Worm (Caenorhabditis elegans) whole organism, mixed stage, embryonic: ENCODE results near the gene scl-1.

Source experiments
- M03D4.4 ChIP-seq: sonication (generic microtip); optimal IDR thresholded peaks from 2 replicates; lab custom pipeline; 2017; ENCODE audit warnings: mild to moderate bottlenecking, missing genetic modification characterization, missing compliant biosample characterization
- bed-3 ChIP-seq: fragments of 200-800 bp; sonication (Bioruptor generic); optimal IDR thresholded peaks from 3 replicates; lab custom pipeline; 2018; ENCODE audit warnings: mild to moderate bottlenecking, missing genetic modification characterization, moderate library complexity, missing compliant biosample characterization
- blmp-1 ChIP-seq: fragments of 150-350 bp; optimal IDR thresholded peaks from 2 replicates; lab custom pipeline; 2014; ENCODE audit warnings: missing biosample characterization, missing genetic modification characterization
- ceh-39 ChIP-seq: fragments of 150-350 bp; optimal IDR thresholded peaks from 2 replicates; lab custom pipeline; 2014; ENCODE audit warnings: missing biosample characterization, missing genetic modification characterization
- ceh-43 ChIP-seq: fragments of 200-800 bp; sonication (Bioruptor generic); optimal IDR thresholded peaks from 2 replicates; lab custom pipeline; 2018; ENCODE audit warnings: mild to moderate bottlenecking, missing genetic modification characterization, moderate library complexity, missing compliant biosample characterization
- ceh-83 ChIP-seq: fragments of 200-800 bp; sonication (Bioruptor generic); optimal IDR thresholded peaks from 2 replicates; lab custom pipeline; 2018; ENCODE audit warnings: mild to moderate bottlenecking, missing genetic modification characterization, missing compliant biosample characterization
- ces-1 ChIP-seq: fragments of 150-350 bp; optimal IDR thresholded peaks from 2 replicates; lab custom pipeline; 2014; ENCODE audit warnings: missing biosample characterization, missing genetic modification reagents, missing genetic modification characterization
- cnd-1 ChIP-seq: fragments of 200-800 bp; sonication (Bioruptor generic); optimal IDR thresholded peaks from 2 replicates; lab custom pipeline; 2018; ENCODE audit warnings: mild to moderate bottlenecking, missing genetic modification characterization, missing compliant biosample characterization
- drap-1 ChIP-seq: fragments of 200-800 bp; sonication (Bioruptor generic); optimal IDR thresholded peaks from 3 replicates; lab custom pipeline; 2018; ENCODE audit warnings: mild to moderate bottlenecking, missing genetic modification characterization, missing compliant biosample characterization
- elt-1 ChIP-seq: sonication (generic microtip); optimal IDR thresholded peaks from 2 replicates; lab custom pipeline; 2017; ENCODE audit warnings: missing genetic modification characterization, mild to moderate bottlenecking, missing compliant biosample characterization, antibody characterized with exemption, moderate library complexity, borderline replicate concordance; ENCODE audit not compliant: insufficient read depth
- elt-3 ChIP-seq: fragments of 150-350 bp; optimal IDR thresholded peaks from 2 replicates; lab custom pipeline; 2014; ENCODE audit warnings: missing biosample characterization, missing genetic modification characterization
- ham-2 ChIP-seq: fragments of 200-800 bp; sonication (Bioruptor generic); optimal IDR thresholded peaks from 2 replicates; lab custom pipeline; 2018; ENCODE audit warnings: mild to moderate bottlenecking, missing genetic modification characterization, missing compliant biosample characterization
- hlh-1 ChIP-seq: fragments of 150-350 bp; optimal IDR thresholded peaks from 2 replicates; lab custom pipeline; 2014; ENCODE audit warnings: missing biosample characterization, missing genetic modification reagents, missing genetic modification characterization
- lin-13 ChIP-seq: fragments of 150-350 bp; optimal IDR thresholded peaks from 2 replicates; lab custom pipeline; 2014; ENCODE audit warnings: missing biosample characterization, missing genetic modification characterization
- lin-32 ChIP-seq: fragments of 200-800 bp; sonication (Bioruptor generic); optimal IDR thresholded peaks from 2 replicates; lab custom pipeline; 2018; ENCODE audit warnings: mild to moderate bottlenecking, missing genetic modification characterization, missing compliant biosample characterization
- mab-5 ChIP-seq: fragments of 150-350 bp; optimal IDR thresholded peaks from 2 replicates; lab custom pipeline; 2014; ENCODE audit warnings: missing biosample characterization, missing genetic modification characterization
- mep-1 ChIP-seq: fragments of 150-350 bp; optimal IDR thresholded peaks from 2 replicates; lab custom pipeline; 2017; ENCODE audit warnings: missing biosample characterization, missing genetic modification reagents, missing genetic modification characterization, inconsistent platforms
- mls-2 ChIP-seq: sonication (generic microtip); optimal IDR thresholded peaks from 2 replicates; lab custom pipeline; 2016; ENCODE audit warnings: mild to moderate bottlenecking, missing genetic modification characterization, moderate library complexity, missing compliant biosample characterization
- nhr-12 ChIP-seq: fragments of 150-350 bp; optimal IDR thresholded peaks from 2 replicates; lab custom pipeline; 2014; ENCODE audit warnings: missing biosample characterization, missing genetic modification characterization
- nhr-2 ChIP-seq: fragments of 150-350 bp; optimal IDR thresholded peaks from 2 replicates; lab custom pipeline; 2014; ENCODE audit warnings: missing biosample characterization, missing genetic modification characterization
- nhr-237 ChIP-seq: fragments of 150-350 bp; optimal IDR thresholded peaks from 2 replicates; lab custom pipeline; 2014; ENCODE audit warnings: missing biosample characterization, missing genetic modification characterization
- nhr-28 ChIP-seq: fragments of 150-350 bp; optimal IDR thresholded peaks from 2 replicates; lab custom pipeline; 2014; ENCODE audit warnings: missing biosample characterization, missing genetic modification characterization
- nhr-76 ChIP-seq: sonication (generic microtip); optimal IDR thresholded peaks from 2 replicates; lab custom pipeline; 2017; ENCODE audit warnings: missing biosample characterization, missing genetic modification characterization
- pha-4 ChIP-seq: fragments of 150-350 bp; optimal IDR thresholded peaks from 2 replicates; lab custom pipeline; 2018; ENCODE audit warnings: missing biosample characterization, missing genetic modification reagents, missing genetic modification characterization
- sem-2 ChIP-seq: fragments of 200-800 bp; sonication (Bioruptor generic); optimal IDR thresholded peaks from 2 replicates; lab custom pipeline; 2018; ENCODE audit warnings: mild to moderate bottlenecking, missing genetic modification characterization, missing compliant biosample characterization
- snpc-4 ChIP-seq: fragments of 150-350 bp; optimal IDR thresholded peaks from 2 replicates; lab custom pipeline; 2014; ENCODE audit warnings: missing biosample characterization, missing genetic modification characterization
- sptf-1 ChIP-seq: sonication (generic microtip); optimal IDR thresholded peaks from 2 replicates; lab custom pipeline; 2017; ENCODE audit warnings: mild to moderate bottlenecking, missing genetic modification characterization, moderate library complexity, missing compliant biosample characterization
- tbx-8 ChIP-seq: fragments of 200-800 bp; sonication (Bioruptor generic); optimal IDR thresholded peaks from 2 replicates; lab custom pipeline; 2018; ENCODE audit warnings: mild to moderate bottlenecking, missing genetic modification characterization, moderate library complexity, missing compliant biosample characterization
- unc-120 ChIP-seq: sonication (generic microtip); optimal IDR thresholded peaks from 2 replicates; lab custom pipeline; 2017; ENCODE audit warnings: missing genetic modification characterization, missing compliant biosample characterization; ENCODE audit not compliant: poor library complexity, severe bottlenecking
- unc-39 ChIP-seq: fragments of 150-350 bp; optimal IDR thresholded peaks from 2 replicates; lab custom pipeline; 2014; ENCODE audit warnings: missing biosample characterization, missing genetic modification characterization
- unc-62 ChIP-seq: fragments of 150-350 bp; optimal IDR thresholded peaks from 2 replicates; lab custom pipeline; 2014; ENCODE audit warnings: missing biosample characterization, missing genetic modification reagents, missing genetic modification characterization
- zip-8 ChIP-seq: fragments of 150-350 bp; optimal IDR thresholded peaks from 2 replicates; lab custom pipeline; 2014; ENCODE audit warnings: missing biosample characterization, missing genetic modification characterization
- ztf-11 ChIP-seq: fragments of 150-350 bp; optimal IDR thresholded peaks from 2 replicates; lab custom pipeline; 2014; ENCODE audit warnings: missing biosample characterization, missing genetic modification characterization

scl-1 gene

DNA sequence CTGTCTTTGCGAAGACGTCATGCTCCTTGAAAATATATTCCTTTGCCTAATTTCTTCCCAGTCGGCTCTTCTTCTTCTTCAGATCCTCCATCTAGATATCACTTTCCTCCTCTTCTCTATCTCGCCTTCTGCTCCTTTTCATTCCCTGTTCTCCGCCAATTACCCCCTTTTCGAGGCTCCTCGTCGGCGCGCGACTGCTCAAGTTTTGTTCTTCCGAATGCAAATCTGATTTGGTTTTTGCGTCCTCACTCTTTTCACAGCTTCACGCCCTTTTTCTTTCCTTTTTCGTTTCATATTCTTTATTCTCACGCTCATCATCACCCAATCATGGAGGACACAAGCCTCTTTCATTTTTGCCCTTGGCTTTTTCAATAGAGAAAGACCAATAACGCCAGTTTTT is 39.3 kb upstream of the scl-1 start:
- TF ChIP-seq unc-120 (tag; lab: Kevin White, UChicago), result peak; percentile 7
- peak; percentile 76 for TF ChIP-seq ces-1 (GFP tag; lab: Kevin White, UChicago)
- peak; percentile 36 for TF ChIP-seq sptf-1 (tag; lab: Kevin White, UChicago)
- peak; percentile 1 for TF ChIP-seq M03D4.4 (tag; lab: Kevin White, UChicago)
- no peak for TF ChIP-seq nhr-237 (tag; lab: Kevin White, UChicago)

DNA sequence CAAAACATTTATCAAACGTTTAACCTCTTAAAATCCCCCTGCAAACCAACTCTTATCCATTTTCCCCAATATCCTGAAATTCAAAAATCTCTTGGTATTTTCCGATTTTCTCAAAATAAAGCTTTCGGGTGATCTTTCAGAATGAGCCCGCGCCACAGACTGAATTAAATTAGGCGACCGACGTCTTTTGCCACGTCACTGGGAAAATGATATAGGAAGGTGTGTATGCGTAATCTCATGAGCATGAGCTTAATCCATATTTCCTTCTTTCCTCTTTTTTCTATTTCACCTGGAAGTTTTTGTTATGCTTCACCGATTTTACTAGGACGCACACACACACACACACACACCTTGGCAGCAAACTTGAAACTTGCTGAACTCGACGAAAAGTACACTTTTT is 35.1 kb upstream of the scl-1 start:
- no peak for TF ChIP-seq mab-5 (tag; lab: Kevin White, UChicago)
- no peak for TF ChIP-seq M03D4.4 (tag; lab: Kevin White, UChicago)
- no peak for TF ChIP-seq nhr-76 (tag; lab: Kevin White, UChicago)
- no peak for TF ChIP-seq snpc-4 (tag; lab: Kevin White, UChicago)
- no peak for TF ChIP-seq ces-1 (GFP tag; lab: Kevin White, UChicago)
- no peak for TF ChIP-seq cnd-1 (tag; lab: Kevin White, UChicago)

DNA sequence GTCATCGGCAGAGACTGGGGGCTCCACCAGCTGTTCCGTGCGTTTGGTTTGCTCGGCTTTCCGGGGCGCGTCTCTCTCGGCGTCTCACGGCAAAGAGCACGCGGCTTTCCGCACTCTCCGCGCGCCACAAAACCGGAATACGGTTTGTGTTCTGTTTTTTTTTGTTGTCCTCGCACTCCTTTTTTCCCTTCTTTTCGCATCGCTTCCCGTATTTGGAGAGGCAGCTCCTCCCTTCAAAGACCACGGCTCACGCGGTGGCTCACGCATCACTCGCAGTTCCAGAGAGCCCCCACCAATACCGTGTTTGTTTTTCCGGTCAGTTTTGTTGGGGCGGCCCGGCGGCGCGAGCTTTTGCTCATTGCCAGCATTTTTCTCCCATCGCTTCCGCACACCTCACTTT is 33.2 kb upstream of the scl-1 start:
- peak; percentile 31 for TF ChIP-seq unc-120 (tag; lab: Kevin White, UChicago)
- peak; percentile 8 for TF ChIP-seq pha-4 (tag; lab: Kevin White, UChicago)
- TF ChIP-seq sptf-1 (tag; lab: Kevin White, UChicago), result peak; percentile 51
- no peak for TF ChIP-seq mab-5 (tag; lab: Kevin White, UChicago)
- no peak for TF ChIP-seq unc-39 (tag; lab: Kevin White, UChicago)
- TF ChIP-seq drap-1 (GFP tag; lab: Kevin White, UChicago), result peak; percentile 27
- TF ChIP-seq, all 35 proteins: peak for 4

DNA sequence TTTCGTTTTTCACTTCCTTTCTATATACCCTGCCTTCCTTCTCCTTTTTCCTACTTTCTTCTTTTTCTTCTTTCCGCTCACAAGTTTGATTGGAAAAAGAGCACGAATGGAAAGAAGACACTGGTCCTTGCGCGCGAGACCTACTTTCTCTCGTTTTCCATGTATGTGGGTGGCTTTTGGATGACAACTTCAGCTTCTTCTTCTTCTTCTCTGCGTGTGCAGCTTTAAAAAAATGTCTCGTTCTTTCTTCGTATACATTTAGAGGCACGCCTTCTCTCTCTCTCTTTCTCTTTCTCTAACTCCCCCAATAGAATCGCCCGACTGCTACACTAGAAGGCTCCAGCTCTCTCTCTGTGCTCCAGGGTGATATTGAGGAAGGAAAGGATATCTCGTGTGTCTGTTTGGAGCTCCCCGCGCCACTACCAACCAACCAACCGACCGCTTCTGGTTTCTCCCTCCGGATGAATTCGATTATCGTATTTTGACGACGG is 30.2 kb upstream of the scl-1 start:
- TF ChIP-seq M03D4.4 (tag; lab: Kevin White, UChicago) (peak; percentile 35), nhr-76 (tag; lab: Kevin White, UChicago) (no peak), zip-8 (no peak), elt-1 (tag; lab: Kevin White, UChicago) (no peak), nhr-28 (tag; lab: Kevin White, UChicago) (no peak), bed-3 (no peak), tbx-8 (GFP tag; lab: Kevin White, UChicago) (no peak), ceh-39 (tag; lab: Kevin White, UChicago) (no peak), sptf-1 (tag; lab: Kevin White, UChicago) (peak; percentile 47), mab-5 (tag; lab: Kevin White, UChicago) (no peak), mls-2 (tag; lab: Kevin White, UChicago) (no peak), unc-39 (tag; lab: Kevin White, UChicago) (no peak), ces-1 (GFP tag; lab: Kevin White, UChicago) (peak; percentile 89)

DNA sequence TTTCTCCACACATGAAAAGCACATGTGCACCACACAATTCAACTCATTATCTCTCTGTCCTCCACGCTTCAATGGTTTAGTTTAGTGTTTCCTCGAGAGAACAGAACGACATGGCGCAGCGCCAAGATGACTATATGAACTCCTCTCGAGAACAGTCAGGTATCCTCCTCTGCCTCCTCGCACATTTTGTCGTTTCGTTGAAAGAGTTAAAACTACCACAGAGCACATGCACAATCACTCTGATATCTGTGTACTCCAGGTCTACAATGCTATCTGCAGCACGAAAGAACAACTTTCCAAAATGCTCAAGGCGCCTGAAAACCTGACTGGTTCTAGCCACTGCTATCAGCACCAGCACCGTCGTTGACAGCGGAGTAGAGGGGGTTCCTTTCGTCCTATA is 29.4 kb upstream of the scl-1 start:
- no peak for TF ChIP-seq hlh-1
- TF ChIP-seq lin-32 (GFP tag; lab: Kevin White, UChicago), result no peak
- no peak for TF ChIP-seq unc-39 (tag; lab: Kevin White, UChicago)
- TF ChIP-seq ztf-11, result no peak
- no peak for TF ChIP-seq nhr-12 (tag; lab: Kevin White, UChicago)
- no peak for TF ChIP-seq mab-5 (tag; lab: Kevin White, UChicago)
- no peak for TF ChIP-seq mep-1
- TF ChIP-seq ces-1 (GFP tag; lab: Kevin White, UChicago), result no peak
- no peak for TF ChIP-seq nhr-237 (tag; lab: Kevin White, UChicago)
- no peak for TF ChIP-seq nhr-76 (tag; lab: Kevin White, UChicago)
- TF ChIP-seq blmp-1 (tag; lab: Kevin White, UChicago), result no peak
- no peak for TF ChIP-seq M03D4.4 (tag; lab: Kevin White, UChicago)

DNA sequence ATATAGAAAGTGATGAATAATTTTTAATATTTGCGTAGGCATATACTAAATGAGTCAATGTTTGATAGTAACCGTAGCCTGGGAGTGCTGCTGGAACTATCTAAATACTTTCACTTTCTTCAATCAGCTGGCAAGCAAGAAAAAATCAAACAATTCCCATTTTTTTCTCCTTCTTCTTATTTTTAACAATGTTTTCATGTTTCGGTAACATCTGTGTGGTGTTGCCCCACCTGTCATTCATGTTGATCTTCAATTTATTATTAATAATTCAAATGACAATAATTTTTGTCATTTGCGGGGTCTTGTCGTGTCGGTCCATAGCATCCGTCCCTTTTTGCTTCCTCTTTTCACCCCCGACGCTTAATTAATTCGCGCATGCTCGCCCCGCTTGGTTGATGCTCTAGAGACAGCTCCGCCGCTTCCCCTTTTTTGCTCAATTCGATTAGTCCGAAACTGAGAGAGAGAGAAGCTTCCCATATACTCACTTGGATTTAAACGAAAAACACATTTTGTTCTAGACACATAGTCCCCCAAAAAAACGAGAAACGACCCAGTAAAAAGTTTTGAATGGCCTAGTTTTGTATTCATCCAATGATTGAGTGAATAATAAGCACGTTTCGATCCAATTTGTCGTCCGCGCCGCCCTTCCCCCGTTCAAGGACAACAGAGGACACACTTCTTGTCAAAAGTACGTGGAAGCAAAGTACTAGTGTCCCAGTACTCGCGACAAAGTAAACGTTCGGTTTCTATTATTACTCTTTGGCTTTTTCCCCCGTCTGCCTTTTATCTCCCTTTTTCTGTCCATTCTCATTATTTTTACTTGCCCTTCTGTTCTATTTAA is 28.1 kb upstream of the scl-1 start:
- TF ChIP-seq lin-32 (GFP tag; lab: Kevin White, UChicago) (no peak), mab-5 (tag; lab: Kevin White, UChicago) (no peak), mep-1 (no peak), ceh-39 (tag; lab: Kevin White, UChicago) (no peak), hlh-1 (no peak), unc-120 (tag; lab: Kevin White, UChicago) (no peak), nhr-28 (tag; lab: Kevin White, UChicago) (no peak), lin-13 (no peak), ces-1 (GFP tag; lab: Kevin White, UChicago) (peak; percentile 75), nhr-76 (tag; lab: Kevin White, UChicago) (no peak), sem-2 (GFP tag; lab: Kevin White, UChicago) (no peak), ceh-43 (GFP tag; lab: Kevin White, UChicago) (no peak), drap-1 (GFP tag; lab: Kevin White, UChicago) (no peak), tbx-8 (GFP tag; lab: Kevin White, UChicago) (no peak), nhr-2 (tag; lab: Kevin White, UChicago) (no peak), pha-4 (tag; lab: Kevin White, UChicago) (no peak), mls-2 (tag; lab: Kevin White, UChicago) (peak; percentile 62), unc-62 (peak; percentile 10), unc-39 (tag; lab: Kevin White, UChicago) (no peak), bed-3 (no peak), ham-2 (GFP tag; lab: Kevin White, UChicago) (no peak), ceh-83 (GFP tag; lab: Kevin White, UChicago) (no peak), sptf-1 (tag; lab: Kevin White, UChicago) (no peak), elt-3 (tag; lab: Kevin White, UChicago) (no peak)
